Fruit fly (Drosophila melanogaster) whole organism, embryonic: ENCODE results near the gene CG6709.
A peak's percentile ranks its signal among the peaks of the same experiment; 100 is the strongest.

Source experiments
- Bteb2 ChIP-seq: fragments of 200-800 bp; sonication (Bioruptor generic); optimal IDR thresholded peaks from 2 replicates; lab custom pipeline; 2016; ENCODE audit warnings: missing biosample characterization, missing genetic modification characterization
- CG11085 ChIP-seq: fragments of 200-800 bp; sonication (Bioruptor generic); IDR thresholded peaks from 2 replicates; pipeline ENCODE4 v1.3.6; 2022; ENCODE audit warnings: missing biosample characterization, missing genetic modification characterization
- CG12104 ChIP-seq: fragments of 200-800 bp; sonication (Bioruptor generic); optimal IDR thresholded peaks from 3 replicates; lab custom pipeline; 2016; ENCODE audit warnings: missing biosample characterization, missing genetic modification characterization
- CG12769 ChIP-seq: fragments of 200-800 bp; sonication (Bioruptor generic); optimal IDR thresholded peaks from 2 replicates; lab custom pipeline; 2019; ENCODE audit warnings: missing biosample characterization, mild to moderate bottlenecking, missing genetic modification characterization, moderate library complexity
- CG14014 ChIP-seq: fragments of 200-800 bp; sonication (Bioruptor generic); IDR thresholded peaks from 2 replicates; pipeline ENCODE4 v1.3.6; 2022; ENCODE audit warnings: missing biosample characterization, missing genetic modification characterization
- CG17361 ChIP-seq: fragments of 200-800 bp; sonication (Bioruptor generic); IDR thresholded peaks from 3 replicates; pipeline ENCODE4 v1.3.6; 2022; ENCODE audit warnings: missing biosample characterization, missing genetic modification characterization
- CG18011 ChIP-seq: fragments of 200-800 bp; sonication (Bioruptor generic); optimal IDR thresholded peaks from 2 replicates; lab custom pipeline; 2017; ENCODE audit warnings: missing biosample characterization, missing genetic modification characterization, mild to moderate bottlenecking, moderate library complexity, missing genotype
- CG1832 ChIP-seq: fragments of 200-800 bp; sonication (Bioruptor generic); optimal IDR thresholded peaks from 2 replicates; lab custom pipeline; 2017; ENCODE audit warnings: missing biosample characterization, mild to moderate bottlenecking, missing genetic modification characterization, inconsistent platforms
- CG2202 ChIP-seq: fragments of 200-800 bp; sonication (Bioruptor generic); optimal IDR thresholded peaks from 2 replicates; lab custom pipeline; 2018; ENCODE audit warnings: missing biosample characterization, mild to moderate bottlenecking, missing genetic modification characterization
- CG3065 ChIP-seq: fragments of 200-800 bp; sonication (Bioruptor generic); optimal IDR thresholded peaks from 2 replicates; lab custom pipeline; 2016; ENCODE audit warnings: missing biosample characterization, missing genetic modification characterization
- CG31388 ChIP-seq: fragments of 200-800 bp; sonication (Bioruptor generic); optimal IDR thresholded peaks from 2 replicates; lab custom pipeline; 2016; ENCODE audit warnings: missing biosample characterization, missing genetic modification characterization
- CG32767 ChIP-seq: fragments of 200-800 bp; sonication (Bioruptor generic); IDR thresholded peaks from 2 replicates; pipeline ENCODE4 v1.3.6; 2022; ENCODE audit warnings: missing biosample characterization, missing genetic modification characterization
- CG7271 ChIP-seq: fragments of 200-800 bp; sonication (Bioruptor generic); optimal IDR thresholded peaks from 2 replicates; lab custom pipeline; 2018; ENCODE audit warnings: missing biosample characterization, mild to moderate bottlenecking, missing genetic modification characterization, moderate library complexity
- CG7928 ChIP-seq: fragments of 200-800 bp; sonication (Bioruptor generic); optimal IDR thresholded peaks from 2 replicates; lab custom pipeline; 2017; ENCODE audit warnings: missing biosample characterization, mild to moderate bottlenecking, missing genetic modification characterization
- CG7987 ChIP-seq: fragments of 200-800 bp; sonication (Bioruptor generic); optimal IDR thresholded peaks from 2 replicates; lab custom pipeline; 2018; ENCODE audit warnings: missing biosample characterization, mild to moderate bottlenecking, missing genetic modification characterization, moderate library complexity
- CG8281 ChIP-seq: fragments of 200-800 bp; sonication (Bioruptor generic); optimal IDR thresholded peaks from 2 replicates; lab custom pipeline; 2018; ENCODE audit warnings: missing biosample characterization, mild to moderate bottlenecking, missing genetic modification characterization, moderate library complexity
- CG8478 ChIP-seq: fragments of >200 bp; optimal IDR thresholded peaks from 2 replicates; lab custom pipeline; 2018
- CG9437 ChIP-seq: fragments of 200-800 bp; sonication (Bioruptor generic); optimal IDR thresholded peaks from 2 replicates; lab custom pipeline; 2018; ENCODE audit warnings: missing biosample characterization, mild to moderate bottlenecking, missing genetic modification characterization
- CrebB ChIP-seq: fragments of 200-800 bp; sonication (Bioruptor generic); optimal IDR thresholded peaks from 3 replicates; lab custom pipeline; 2018; ENCODE audit warnings: missing biosample characterization, mild to moderate bottlenecking, missing genetic modification characterization
- Dp ChIP-seq: fragments of 200-800 bp; sonication (Bioruptor generic); optimal IDR thresholded peaks from 2 replicates; lab custom pipeline; 2018; ENCODE audit warnings: missing biosample characterization, mild to moderate bottlenecking, missing genetic modification characterization, moderate library complexity
- Fer1 ChIP-seq: fragments of 200-800 bp; sonication (Bioruptor generic); optimal IDR thresholded peaks from 2 replicates; lab custom pipeline; 2017; ENCODE audit warnings: missing biosample characterization, mild to moderate bottlenecking, missing genetic modification characterization
- Hand ChIP-seq: fragments of 200-800 bp; sonication (Bioruptor generic); optimal IDR thresholded peaks from 2 replicates; lab custom pipeline; 2017; ENCODE audit warnings: mild to moderate bottlenecking, missing biosample characterization, missing genetic modification reagents, missing genetic modification characterization
- Hr39 ChIP-seq: fragments of >200 bp; optimal IDR thresholded peaks from 2 replicates; lab custom pipeline; 2017
- Kr ChIP-seq: fragments of 200-800 bp; sonication (Bioruptor generic); optimal IDR thresholded peaks from 2 replicates; lab custom pipeline; 2017; ENCODE audit warnings: missing biosample characterization, mild to moderate bottlenecking, missing genetic modification characterization
- Lhr ChIP-seq: fragments of 200-800 bp; sonication (Bioruptor generic); optimal IDR thresholded peaks from 3 replicates; lab custom pipeline; 2017; ENCODE audit warnings: mild to moderate bottlenecking, missing biosample characterization, missing genetic modification reagents, missing genetic modification characterization
- MESR4 ChIP-seq: fragments of 200-800 bp; sonication (Bioruptor generic); optimal IDR thresholded peaks from 2 replicates; lab custom pipeline; 2018; ENCODE audit warnings: missing biosample characterization, mild to moderate bottlenecking, missing genetic modification characterization, moderate library complexity
- Med ChIP-seq: fragments of 200-800 bp; sonication (Bioruptor generic); peaks from one replicate; lab custom pipeline; 2016; ENCODE audit warnings: missing biosample characterization, missing genetic modification characterization, mild to moderate bottlenecking, inconsistent platforms, moderate library complexity
- Ravus ChIP-seq: fragments of 200-800 bp; sonication (Bioruptor generic); IDR thresholded peaks from 2 replicates; pipeline ENCODE4 v1.3.6; 2022; ENCODE audit warnings: missing biosample characterization, missing genetic modification characterization
- Sry-δ ChIP-seq: fragments of 200-800 bp; sonication (Bioruptor generic); optimal IDR thresholded peaks from 2 replicates; lab custom pipeline; 2016; ENCODE audit warnings: missing biosample characterization, missing genetic modification characterization
- Trl ChIP-seq, 3 experiments: fragments of >200 bp in 2 of 3; fragments of 200-800 bp in 1 of 3; sonication (Bioruptor generic) in 1 of 3; optimal IDR thresholded peaks; 2 replicates in 1 of 3; 3 replicates in 2 of 3; lab custom pipeline; 2016 to 2017; ENCODE audit warnings: missing biosample characterization in 1 of 3, missing genetic modification characterization in 1 of 3
- Usf ChIP-seq: fragments of 200-800 bp; sonication (Bioruptor generic); optimal IDR thresholded peaks from 2 replicates; lab custom pipeline; 2017; ENCODE audit warnings: missing genotype, missing biosample characterization, missing genetic modification characterization
- ab ChIP-seq: fragments of 200-800 bp; sonication (Bioruptor generic); optimal IDR thresholded peaks from 2 replicates; lab custom pipeline; 2016; ENCODE audit warnings: missing biosample characterization, missing genetic modification characterization
- cato ChIP-seq: fragments of 200-800 bp; sonication (Bioruptor generic); optimal IDR thresholded peaks from 2 replicates; lab custom pipeline; 2016; ENCODE audit warnings: missing biosample characterization, missing genetic modification characterization, borderline replicate concordance
- cg ChIP-seq: fragments of 200-800 bp; sonication (Bioruptor generic); optimal IDR thresholded peaks from 3 replicates; lab custom pipeline; 2019; ENCODE audit warnings: missing biosample characterization, mild to moderate bottlenecking, missing genetic modification characterization, moderate library complexity
- ems ChIP-seq: fragments of 200-800 bp; sonication (Bioruptor generic); optimal IDR thresholded peaks from 3 replicates; lab custom pipeline; 2016; ENCODE audit warnings: missing biosample characterization, missing genetic modification characterization
- ewg ChIP-seq: fragments of 200-800 bp; sonication (Bioruptor generic); optimal IDR thresholded peaks from 3 replicates; lab custom pipeline; 2017; ENCODE audit warnings: mild to moderate bottlenecking, missing biosample characterization, missing genetic modification reagents, missing genetic modification characterization
- fu2 ChIP-seq: fragments of 200-800 bp; sonication (Bioruptor generic); optimal IDR thresholded peaks from 2 replicates; lab custom pipeline; 2016; ENCODE audit warnings: missing biosample characterization, missing genetic modification characterization
- gcm ChIP-seq: fragments of 200-800 bp; sonication (Bioruptor generic); optimal IDR thresholded peaks from 2 replicates; lab custom pipeline; 2019; ENCODE audit warnings: missing biosample characterization, mild to moderate bottlenecking, missing genetic modification characterization, moderate library complexity
- hbn ChIP-seq: fragments of 200-800 bp; sonication (Bioruptor generic); IDR thresholded peaks from 2 replicates; pipeline ENCODE4 v1.3.6; 2022; ENCODE audit warnings: missing biosample characterization, missing genetic modification characterization; ENCODE audit not compliant: partially characterized antibody
- her ChIP-seq: fragments of 200-800 bp; sonication (Bioruptor generic); optimal IDR thresholded peaks from 2 replicates; lab custom pipeline; 2016; ENCODE audit warnings: missing biosample characterization, missing genetic modification characterization
- jigr1 ChIP-seq: fragments of 200-800 bp; sonication (Bioruptor generic); IDR thresholded peaks from 3 replicates; pipeline ENCODE4 v1.3.6; 2022; ENCODE audit warnings: missing biosample characterization, missing genetic modification characterization
- kah ChIP-seq: fragments of 200-800 bp; sonication (Bioruptor generic); optimal IDR thresholded peaks from 2 replicates; lab custom pipeline; 2018; ENCODE audit warnings: missing biosample characterization, mild to moderate bottlenecking, missing genetic modification characterization
- ken ChIP-seq: fragments of 200-800 bp; sonication (Bioruptor generic); IDR thresholded peaks from 3 replicates; pipeline ENCODE4 v1.3.6; 2022; ENCODE audit warnings: missing biosample characterization, missing genetic modification characterization
- pzg ChIP-seq: fragments of 200-800 bp; sonication (Bioruptor generic); optimal IDR thresholded peaks from 3 replicates; lab custom pipeline; 2018; ENCODE audit warnings: missing biosample characterization, mild to moderate bottlenecking, missing genetic modification characterization, moderate library complexity
- sc ChIP-seq, 3 experiments: fragments of >200 bp in 2 of 3; fragments of 200-800 bp in 1 of 3; sonication (Bioruptor generic) in 1 of 3; optimal IDR thresholded peaks; 2 replicates in 2 of 3; 3 replicates in 1 of 3; lab custom pipeline; 2017; ENCODE audit warnings: mild to moderate bottlenecking in 1 of 3, missing biosample characterization in 1 of 3, missing genetic modification characterization in 1 of 3, missing genetic modification reagents in 1 of 3
- tna ChIP-seq: fragments of 200-800 bp; sonication (Bioruptor generic); IDR thresholded peaks from 2 replicates; pipeline ENCODE4 v1.3.6; 2022; ENCODE audit warnings: missing biosample characterization, missing genetic modification characterization; ENCODE audit not compliant: partially characterized antibody
- trh ChIP-seq: fragments of 200-800 bp; sonication (Bioruptor generic); optimal IDR thresholded peaks from 2 replicates; lab custom pipeline; 2016; ENCODE audit warnings: missing biosample characterization, missing genetic modification characterization
- zen ChIP-seq: fragments of 200-800 bp; sonication (Bioruptor generic); optimal IDR thresholded peaks from 3 replicates; lab custom pipeline; 2018; ENCODE audit warnings: missing biosample characterization, mild to moderate bottlenecking, missing genetic modification characterization, moderate library complexity
- zf30C ChIP-seq: fragments of 200-800 bp; sonication (Bioruptor generic); optimal IDR thresholded peaks from 3 replicates; lab custom pipeline; 2018; ENCODE audit warnings: missing biosample characterization, mild to moderate bottlenecking, missing genetic modification characterization

Gene CG6709

DNA sequence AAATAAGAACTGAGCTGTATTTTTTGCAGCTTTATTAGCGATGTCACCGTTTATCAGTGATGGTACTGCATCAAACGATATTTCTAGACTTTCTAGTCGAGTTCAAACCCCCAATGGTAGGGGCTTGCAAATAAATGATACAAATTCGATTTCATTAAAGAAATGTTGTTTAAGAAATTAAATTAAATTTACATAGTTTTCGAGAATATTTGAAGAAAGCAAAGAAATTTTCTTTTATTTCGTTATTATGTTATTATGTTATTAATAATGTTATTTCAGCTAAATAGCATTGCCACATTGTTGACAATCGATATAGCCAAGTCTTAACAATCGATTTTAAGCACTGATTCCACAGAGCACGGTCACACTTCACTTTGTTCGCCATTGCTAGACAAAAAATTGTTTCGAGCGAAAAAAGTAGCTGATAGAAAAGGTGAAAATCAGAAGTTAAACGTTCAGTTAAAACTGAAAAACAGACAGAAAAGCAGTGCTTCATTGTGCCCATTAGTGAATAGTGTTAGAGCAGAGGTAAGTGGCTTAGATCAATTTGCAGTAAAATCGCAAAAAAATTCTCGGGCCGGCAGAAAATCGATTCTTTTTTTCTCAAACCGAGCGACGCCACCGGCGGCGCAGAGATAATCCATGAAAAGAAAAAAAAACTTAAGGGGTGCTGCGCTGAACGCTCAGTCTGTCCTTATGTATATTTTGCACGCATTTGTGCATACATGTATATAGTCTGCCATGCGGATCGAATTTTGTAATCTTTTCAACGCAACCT, 30.1 kb downstream of the CG6709 start, which contains the start of the genes iPLA2-VIA and Ciz1 (continued):
- TF ChIP-seq ken (GFP tag; lab: Robert Waterston, UW) = no peak
- no peak for TF ChIP-seq CG1832 (GFP tag; lab: Kevin White, UChicago)
- TF ChIP-seq cato (GFP tag; lab: Kevin White, UChicago) = no peak
- TF ChIP-seq CG2202 = no peak
- no peak for TF ChIP-seq Bteb2 (GFP tag; lab: Kevin White, UChicago)
- TF ChIP-seq CG3065 (GFP tag; lab: Kevin White, UChicago) = no peak
- no peak for TF ChIP-seq ab (GFP tag; lab: Kevin White, UChicago)
- no peak for TF ChIP-seq CG18011 (GFP tag; lab: Kevin White, UChicago)
- no peak for TF ChIP-seq CG7928 (GFP tag; lab: Kevin White, UChicago)
- TF ChIP-seq Lhr (GFP tag; lab: Kevin White, UChicago) = peak; percentile 71
- TF ChIP-seq ewg = no peak
- TF ChIP-seq CG8281 (tag; lab: Kevin White, UChicago) = no peak
- TF ChIP-seq CG7271 (tag; lab: Kevin White, UChicago) = no peak
- TF ChIP-seq Med (GFP tag; lab: Kevin White, UChicago) = peak; percentile 81
- no peak for TF ChIP-seq CG11085 (GFP tag; lab: Robert Waterston, UW)
- TF ChIP-seq jigr1 (GFP tag; lab: Robert Waterston, UW) = no peak
- TF ChIP-seq trh (GFP tag; lab: Kevin White, UChicago) = no peak
- TF ChIP-seq fu2 (GFP tag; lab: Kevin White, UChicago) = no peak
- TF ChIP-seq CG12769 = no peak
- no peak for TF ChIP-seq kah
- TF ChIP-seq CrebB = no peak
- no peak for TF ChIP-seq CG9437 (GFP tag; lab: Kevin White, UChicago)
- TF ChIP-seq hbn (GFP tag; lab: Robert Waterston, UW) = peak; percentile 50; the same call in 1 of the 2 replicates
- no peak for TF ChIP-seq Trl (optimal IDR thresholded peaks at IDR 0.05; lab: Kevin White, UChicago)
- no peak for TF ChIP-seq Trl (GFP tag; optimal IDR thresholded peaks at IDR 0.05; lab: Kevin White, UChicago)
- TF ChIP-seq CG14014 (GFP tag; lab: Robert Waterston, UW) = no peak
- peak; percentile 48 for TF ChIP-seq zen (tag; lab: Kevin White, UChicago)
- TF ChIP-seq CG32767 = no peak
- TF ChIP-seq pzg (GFP tag; lab: Kevin White, UChicago) = peak; percentile 79
- no peak for TF ChIP-seq cg
- no peak for TF ChIP-seq Kr (GFP tag; lab: Kevin White, UChicago)
- peak; percentile 20 for TF ChIP-seq Dp (GFP tag; lab: Kevin White, UChicago)
- no peak for TF ChIP-seq CG7987 (GFP tag; lab: Kevin White, UChicago)
- peak; percentile 56 for TF ChIP-seq MESR4
- no peak for TF ChIP-seq zf30C (GFP tag; lab: Kevin White, UChicago)
- no peak for TF ChIP-seq ems (GFP tag; lab: Kevin White, UChicago)
- TF ChIP-seq tna (GFP tag; lab: Robert Waterston, UW) = 0 out of 2 replicates have a peak, but pooled peaks have one; percentile 30
- no peak for TF ChIP-seq CG17361 (GFP tag; lab: Robert Waterston, UW)
- TF ChIP-seq Hr39 = no peak
- TF ChIP-seq Hand (GFP tag; lab: Kevin White, UChicago) = no peak
- TF ChIP-seq gcm (GFP tag; lab: Kevin White, UChicago) = no peak
- TF ChIP-seq Fer1 (GFP tag; lab: Kevin White, UChicago) = no peak
- TF ChIP-seq her = no peak
- peak; percentile 96 for TF ChIP-seq Sry-δ (GFP tag; lab: Kevin White, UChicago)
- no peak for TF ChIP-seq CG31388 (GFP tag; lab: Kevin White, UChicago)
- no peak for TF ChIP-seq CG8478 (lab: Kevin White, UChicago)
- TF ChIP-seq CG12104 = no peak
- TF ChIP-seq Ravus = no peak
- no peak for TF ChIP-seq sc (optimal IDR thresholded peaks at IDR 0.05; lab: Kevin White, UChicago)
- no peak for TF ChIP-seq sc (GFP tag; optimal IDR thresholded peaks at IDR 0.05; lab: Kevin White, UChicago)
- no peak for TF ChIP-seq Usf (GFP tag; lab: Kevin White, UChicago)
